Fruit fly (Drosophila melanogaster): ENCODE data around the gene CG10650.

The CG10650 gene

dm6 chr2L:18965367-18966213 lies 30.1 kb downstream of the CG10650 start (continued):
- TF ChIP-seq onecut (GFP tag; IDR thresholded peaks at IDR 0.05), result no peak
- TF ChIP-seq p53 (GFP tag; optimal IDR thresholded peaks at IDR 0.05), result no peak
- TF ChIP-seq org-1 (GFP tag; optimal IDR thresholded peaks at IDR 0.05), result no peak
- TF ChIP-seq vvl (GFP tag; IDR thresholded peaks at IDR 0.05), result 0 out of 2 replicates have a peak, but pooled peaks have one; percentile 44
- TF ChIP-seq CG13624 (GFP tag; optimal IDR thresholded peaks at IDR 0.05), result no peak
- no peak for TF ChIP-seq CG18764 (GFP tag; optimal IDR thresholded peaks at IDR 0.05)
- peak; percentile 6 for TF ChIP-seq nerfin-1 (tag; optimal IDR thresholded peaks at IDR 0.05)
- no peak for TF ChIP-seq CG14965 (GFP tag; optimal IDR thresholded peaks at IDR 0.05; ENCODE audit: borderline replicate concordance)
- no peak for TF ChIP-seq HLH4C (GFP tag; IDR thresholded peaks at IDR 0.05; ENCODE audit: partially characterized antibody)
- TF ChIP-seq wdn (GFP tag; IDR thresholded peaks at IDR 0.05), result no peak
- peak; percentile 5; the same call in 1 of the 2 replicates for TF ChIP-seq CG9215 (GFP tag; IDR thresholded peaks at IDR 0.05)
- peak; percentile 43 for TF ChIP-seq fd3F (GFP tag; optimal IDR thresholded peaks at IDR 0.05)
- 0 out of 2 replicates have a peak, but pooled peaks have one; percentile 22 for TF ChIP-seq CG14441 (GFP tag; IDR thresholded peaks at IDR 0.05)
- TF ChIP-seq klu (GFP tag; IDR thresholded peaks at IDR 0.05), result 0 out of 2 replicates have a peak, but pooled peaks have one; percentile 6
- no peak for TF ChIP-seq CG1024 (GFP tag; IDR thresholded peaks at IDR 0.05)
- TF ChIP-seq CG3847 (GFP tag; IDR thresholded peaks at IDR 0.05), result peak; percentile 41
- TF ChIP-seq fd102C (GFP tag; optimal IDR thresholded peaks at IDR 0.05), result no peak
- no peak for TF ChIP-seq Neu2 (GFP tag; optimal IDR thresholded peaks at IDR 0.05; ENCODE audit: borderline replicate concordance)
- TF ChIP-seq Tbp (GFP tag; optimal IDR thresholded peaks at IDR 0.05), result no peak
- no peak for TF ChIP-seq Dip3 (GFP tag; optimal IDR thresholded peaks at IDR 0.05)
- TF ChIP-seq unpg (GFP tag; optimal IDR thresholded peaks at IDR 0.05), result peak; percentile 45
- TF ChIP-seq lbe (GFP tag; optimal IDR thresholded peaks at IDR 0.05), result no peak
- TF ChIP-seq CG11093 (GFP tag; IDR thresholded peaks at IDR 0.05), result no peak
- no peak for TF ChIP-seq eyg (GFP tag; optimal IDR thresholded peaks at IDR 0.05)
- TF ChIP-seq dm (GFP tag; optimal IDR thresholded peaks at IDR 0.05), result no peak
- no peak for TF ChIP-seq unc-4 (GFP tag; IDR thresholded peaks at IDR 0.05; ENCODE audit: partially characterized antibody)
- no peak for TF ChIP-seq Ssrp (tag; optimal IDR thresholded peaks at IDR 0.05)
- peak; percentile 28 for TF ChIP-seq Sox100B (GFP tag; optimal IDR thresholded peaks at IDR 0.05)
- no peak for TF ChIP-seq Dref (GFP tag; IDR thresholded peaks at IDR 0.05)
- TF ChIP-seq Deaf1 (tag; optimal IDR thresholded peaks at IDR 0.05), result peak; percentile 1
- TF ChIP-seq Hey (tag; optimal IDR thresholded peaks at IDR 0.05), result no peak
- TF ChIP-seq gce (GFP tag; IDR thresholded peaks at IDR 0.05), result no peak
- TF ChIP-seq CG32767 (GFP tag; IDR thresholded peaks at IDR 0.05), result 0 out of 2 replicates have a peak, but pooled peaks have one; percentile 32
- TF ChIP-seq CG9876 (GFP tag; optimal IDR thresholded peaks at IDR 0.05), result no peak
- no peak for TF ChIP-seq pfk (GFP tag; optimal IDR thresholded peaks at IDR 0.05)
- no peak for TF ChIP-seq CG12391 (tag; optimal IDR thresholded peaks at IDR 0.05)
- no peak for TF ChIP-seq Dad (GFP tag; optimal IDR thresholded peaks at IDR 0.05)
- no peak for TF ChIP-seq NFAT (GFP tag; IDR thresholded peaks at IDR 0.05)
- TF ChIP-seq Side (GFP tag; optimal IDR thresholded peaks at IDR 0.05), result no peak
- peak; percentile 75 for TF ChIP-seq kah (GFP tag; optimal IDR thresholded peaks at IDR 0.05)
- no peak for TF ChIP-seq sens-2 (GFP tag; IDR thresholded peaks at IDR 0.05)
- TF ChIP-seq tll (GFP tag; optimal IDR thresholded peaks at IDR 0.05), result no peak
- TF ChIP-seq CG12155 (GFP tag; optimal IDR thresholded peaks at IDR 0.05), result no peak
- TF ChIP-seq CG13775 (GFP tag; optimal IDR thresholded peaks at IDR 0.05), result peak; percentile 22
- TF ChIP-seq Kr (GFP tag; optimal IDR thresholded peaks at IDR 0.05), result no peak
- peak; percentile 9; the same call in 1 of the 3 replicates for TF ChIP-seq Aef1 (GFP tag; IDR thresholded peaks at IDR 0.05)
- TF ChIP-seq CG14014 (GFP tag; IDR thresholded peaks at IDR 0.05), result peak; percentile 25
- 0 out of 2 replicates have a peak, but pooled peaks have one; percentile 5 for TF ChIP-seq gsb (GFP tag; IDR thresholded peaks at IDR 0.05)
- TF ChIP-seq CG4404 (GFP tag; IDR thresholded peaks at IDR 0.05), result peak; percentile 16; the same call in 1 of the 2 replicates
- TF ChIP-seq CG14050 (GFP tag; IDR thresholded peaks at IDR 0.05), result no peak

Data from whole organism, embryonic.